Worm (Caenorhabditis elegans): ENCODE measurements around the gene thk-1.
A peak's percentile ranks its signal among the peaks of the same experiment; 100 is the strongest.

thk-1 gene

ce11 chrIV:10239045-10239444, 42.3 kb downstream of the thk-1 start, which contains the start of gene ech-8:
Gene ech-8 (minus strand): TSS chrIV:10239176.
- TF ChIP-seq nhr-77 (tag; optimal IDR thresholded peaks at IDR 0.05), result peak; percentile 32
- no peak for TF ChIP-seq daf-16 (GFP tag; optimal IDR thresholded peaks at IDR 0.05)
- TF ChIP-seq daf-16 (tag; optimal IDR thresholded peaks at IDR 0.05), result peak; percentile 79
- peak; percentile 88 for TF ChIP-seq php-3 (GFP tag; IDR thresholded peaks at IDR 0.05)
- TF ChIP-seq nhr-28 (tag; optimal IDR thresholded peaks at IDR 0.05), result peak; percentile 84
- no peak for TF ChIP-seq snpc-1.2 (GFP tag; IDR thresholded peaks at IDR 0.05)
- TF ChIP-seq hlh-30 (tag; optimal IDR thresholded peaks at IDR 0.05; ENCODE audit: insufficient read depth), result no peak
- TF ChIP-seq dve-1 (tag; optimal IDR thresholded peaks at IDR 0.05; ENCODE audit: insufficient read depth), result peak; percentile 52

ce11 chrIV:10236106-10236505, 45.3 kb downstream of the thk-1 start:
- no peak for TF ChIP-seq daf-16 (GFP tag; optimal IDR thresholded peaks at IDR 0.05)
- TF ChIP-seq daf-16 (tag; optimal IDR thresholded peaks at IDR 0.05), result peak; percentile 60
- peak; percentile 52 for TF ChIP-seq hlh-11 (tag; optimal IDR thresholded peaks at IDR 0.05)
- peak; percentile 74 for TF ChIP-seq dve-1 (tag; optimal IDR thresholded peaks at IDR 0.05; ENCODE audit: insufficient read depth)
- no peak for TF ChIP-seq ceh-44 (GFP tag; IDR thresholded peaks at IDR 0.05)
- TF ChIP-seq spr-1 (tag; optimal IDR thresholded peaks at IDR 0.05), result no peak
- 0 out of 2 replicates have a peak, but pooled peaks have one; percentile 30 for TF ChIP-seq lin-1 (GFP tag; IDR thresholded peaks at IDR 0.05)
- TF ChIP-seq pqm-1 (tag; optimal IDR thresholded peaks at IDR 0.05), result peak; percentile 89
- TF ChIP-seq dmd-6 (GFP tag; IDR thresholded peaks at IDR 0.05), result peak; percentile 71
- peak; percentile 68 for TF ChIP-seq nhr-28 (tag; optimal IDR thresholded peaks at IDR 0.05)
- TF ChIP-seq nhr-42 (GFP tag; IDR thresholded peaks at IDR 0.05), result no peak
- peak; percentile 52 for TF ChIP-seq nhr-77 (tag; optimal IDR thresholded peaks at IDR 0.05)

- TF ChIP-seq hlh-11 (tag; optimal IDR thresholded peaks at IDR 0.05) (peak; percentile 2), hif-1 (tag; optimal IDR thresholded peaks at IDR 0.05) (no peak), daf-16 (GFP tag; optimal IDR thresholded peaks at IDR 0.05) (no peak), daf-16 (tag; optimal IDR thresholded peaks at IDR 0.05) (peak; percentile 54), nhr-28 (tag; optimal IDR thresholded peaks at IDR 0.05) (peak; percentile 13), daf-12 (tag; optimal IDR thresholded peaks at IDR 0.05) (no peak), Y75B8A.6 (GFP tag; IDR thresholded peaks at IDR 0.05) (0 out of 2 replicates have a peak, but pooled peaks have one; percentile 21), pqm-1 (tag; optimal IDR thresholded peaks at IDR 0.05) (peak; percentile 30), unc-39 (tag; optimal IDR thresholded peaks at IDR 0.05) (no peak), spr-3 (GFP tag; optimal IDR thresholded peaks at IDR 0.05) (no peak), ztf-7 (tag; optimal IDR thresholded peaks at IDR 0.05) (no peak)
These were observed 46.0 kb downstream of the thk-1 start, which contains the start of gene ech-9 for ce11 chrIV:10235279-10235829. Gene ech-9 (minus strand): TSS chrIV:10235329.

ce11 chrIV:10232456-10232855, 48.9 kb downstream of the thk-1 start, which contains the start of gene F01G10.4:
Gene F01G10.4 (minus strand): TSS chrIV:10232556.
- TF ChIP-seq aly-2 (tag; optimal IDR thresholded peaks at IDR 0.05) (no peak), dmd-8 (GFP tag; IDR thresholded peaks at IDR 0.05) (no peak), F44E2.7 (GFP tag; IDR thresholded peaks at IDR 0.05) (no peak), nhr-237 (tag; optimal IDR thresholded peaks at IDR 0.05) (no peak), gei-8 (GFP tag; optimal IDR thresholded peaks at IDR 0.05) (no peak), hlh-30 (tag; optimal IDR thresholded peaks at IDR 0.05; ENCODE audit: insufficient read depth) (no peak), dmd-9 (GFP tag; IDR thresholded peaks at IDR 0.05) (no peak), nhr-42 (GFP tag; IDR thresholded peaks at IDR 0.05) (no peak), daf-8 (GFP tag; IDR thresholded peaks at IDR 0.05) (no peak)

- TF ChIP-seq nhr-10 (tag; optimal IDR thresholded peaks at IDR 0.05), result no peak
- no peak for TF ChIP-seq nhr-237 (tag; optimal IDR thresholded peaks at IDR 0.05)
These were observed 50.4 kb downstream of the thk-1 start, which contains the start of gene F01G10.5 for ce11 chrIV:10230971-10231370. Gene F01G10.5 (minus strand): TSS chrIV:10231071.
